Worm (Caenorhabditis elegans) whole organism, young adult: ENCODE results near the gene nhr-175.

Experiments
- T26A5.8 ChIP-seq: sonication (generic microtip); optimal IDR thresholded peaks from 2 replicates; lab custom pipeline; 2016; ENCODE audit warnings: missing genetic modification characterization, missing compliant biosample characterization
- Y53F4B.3 ChIP-seq: fragments of 200-800 bp; sonication (Bioruptor generic); IDR thresholded peaks from 2 replicates; pipeline ENCODE4 v1.3.6; 2022; ENCODE audit warnings: missing genetic modification reagents, missing genetic modification characterization, missing compliant biosample characterization
- athp-1 ChIP-seq: sonication (generic microtip); optimal IDR thresholded peaks from 2 replicates; lab custom pipeline; 2017; ENCODE audit warnings: mild to moderate bottlenecking, missing genetic modification characterization, missing compliant biosample characterization
- snpc-4 ChIP-seq, 5 experiments: fragments of 150-350 bp in 1 of 5; sonication (generic microtip) in 4 of 5; optimal IDR thresholded peaks; 2 replicates each; lab custom pipeline; 2014 to 2018; ENCODE audit warnings: missing genetic modification characterization in 5 of 5, missing biosample characterization in 3 of 5, antibody characterized with exemption in 2 of 5, mild to moderate bottlenecking in 2 of 5, missing compliant biosample characterization in 2 of 5, missing genotype in 2 of 5, moderate library complexity in 2 of 5, missing genetic modification reagents in 1 of 5

DNA sequence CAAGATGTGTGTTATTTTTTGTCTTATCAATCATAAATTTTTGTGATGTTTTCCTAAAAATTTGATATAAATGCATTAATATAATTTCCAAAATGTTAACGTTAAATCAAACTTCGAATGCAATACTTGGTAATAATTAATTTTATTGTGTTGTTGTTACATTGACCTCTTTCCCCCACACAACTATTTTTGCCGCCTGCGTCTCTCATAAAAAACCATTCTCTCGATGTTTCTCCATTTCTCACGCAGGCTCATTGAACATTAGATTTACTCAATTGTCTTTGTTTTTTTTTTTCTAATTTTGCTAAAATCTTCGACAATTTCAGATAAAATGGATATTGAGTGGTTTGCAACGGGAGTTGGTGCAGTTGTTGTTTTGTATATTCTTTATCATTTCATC, 39.7 kb downstream of the nhr-175 start, which contains the start of gene stdh-1:
- no peak for TF ChIP-seq athp-1 (tag; lab: Kevin White, UChicago)
- TF ChIP-seq snpc-4 (GFP tag; optimal IDR thresholded peaks at IDR 0.05; lab: Kevin White, UChicago) = no peak
- no peak for TF ChIP-seq snpc-4 (tag; optimal IDR thresholded peaks at IDR 0.05; lab: Kevin White, UChicago)
- TF ChIP-seq T26A5.8 (tag; lab: Kevin White, UChicago) = no peak
- no peak for TF ChIP-seq Y53F4B.3 (GFP tag; lab: Robert Waterston, UW)
